Fruit fly (Drosophila melanogaster): ENCODE measurements around the gene CG6041.

- TF ChIP-seq acj6 (GFP tag; optimal IDR thresholded peaks at IDR 0.05) = peak; percentile 20
- TF ChIP-seq CG8632 (GFP tag; optimal IDR thresholded peaks at IDR 0.05) = peak; percentile 47
- peak; percentile 73 to 74 for TF ChIP-seq salr (GFP tag; optimal IDR thresholded peaks at IDR 0.05)
These were observed 12.8 kb upstream of the CG6041 start for dm6 chrX:5935072-5935738.

Measured in whole organism, prepupa.